Worm (Caenorhabditis elegans) whole organism, early embryonic: ENCODE results near the gene bed-1.
"Not testable (repeated sequence)": the region's sequence is repeated elsewhere in the genome, so short reads cannot be mapped to it uniquely, and the experiment has no call there.

Experiments
- B0310.2 ChIP-seq: sonication (generic microtip); optimal IDR thresholded peaks from 2 replicates; lab custom pipeline; 2016; ENCODE audit warnings: mild to moderate bottlenecking, missing genetic modification characterization, missing compliant biosample characterization
- F13C5.2 ChIP-seq: sonication (generic microtip); optimal IDR thresholded peaks from 2 replicates; lab custom pipeline; 2017; ENCODE audit warnings: mild to moderate bottlenecking, missing genetic modification characterization, inconsistent platforms, missing compliant biosample characterization
- aly-1 ChIP-seq: sonication (generic microtip); optimal IDR thresholded peaks from 2 replicates; lab custom pipeline; 2016; ENCODE audit warnings: missing genetic modification characterization, missing compliant biosample characterization
- ama-1 ChIP-seq: fragments of 150-350 bp; optimal IDR thresholded peaks from 2 replicates; lab custom pipeline; 2014
- ceh-13 ChIP-seq: fragments of 200-800 bp; sonication (Bioruptor generic); optimal IDR thresholded peaks from 2 replicates; lab custom pipeline; 2018; ENCODE audit warnings: mild to moderate bottlenecking, missing genetic modification characterization, missing compliant biosample characterization
- ceh-36 ChIP-seq: sonication (generic microtip); optimal IDR thresholded peaks from 2 replicates; lab custom pipeline; 2016; ENCODE audit warnings: missing genetic modification characterization, inconsistent platforms, missing compliant biosample characterization
- ets-7 ChIP-seq: sonication (generic microtip); optimal IDR thresholded peaks from 2 replicates; lab custom pipeline; 2016; ENCODE audit warnings: missing genotype, missing genetic modification characterization, missing compliant biosample characterization
- flt-1 ChIP-seq: fragments of 200-800 bp; sonication (Bioruptor generic); IDR thresholded peaks from 2 replicates; pipeline ENCODE4 v1.3.6; 2022; ENCODE audit warnings: missing genetic modification characterization, missing compliant biosample characterization
- hmbx-1 ChIP-seq: sonication (generic microtip); optimal IDR thresholded peaks from 2 replicates; lab custom pipeline; 2016; ENCODE audit warnings: mild to moderate bottlenecking, missing genetic modification characterization, missing compliant biosample characterization
- hmg-4 ChIP-seq: fragments of 200-800 bp; sonication (Bioruptor generic); optimal IDR thresholded peaks from 2 replicates; lab custom pipeline; 2018; ENCODE audit warnings: mild to moderate bottlenecking, missing genetic modification characterization, missing compliant biosample characterization
- hnd-1 ChIP-seq: sonication (generic microtip); optimal IDR thresholded peaks from 2 replicates; lab custom pipeline; 2016; ENCODE audit warnings: missing genetic modification characterization, missing compliant biosample characterization
- pes-1 ChIP-seq: fragments of 200-800 bp; sonication (Bioruptor generic); IDR thresholded peaks from 2 replicates; pipeline ENCODE4 v1.3.6; 2022; ENCODE audit warnings: missing genetic modification reagents, missing genetic modification characterization, missing compliant biosample characterization
- scrt-1 ChIP-seq: fragments of 200-800 bp; sonication (Bioruptor generic); IDR thresholded peaks from 2 replicates; pipeline ENCODE4 v1.3.6; 2022; ENCODE audit warnings: missing genetic modification characterization, missing compliant biosample characterization
- sea-1 ChIP-seq: fragments of 200-800 bp; sonication (Bioruptor generic); conservative IDR thresholded peaks from 2 replicates; pipeline ENCODE4 v1.3.6; 2022; ENCODE audit warnings: missing genetic modification characterization, missing compliant biosample characterization
- tbx-11 ChIP-seq: fragments of 200-800 bp; sonication (Bioruptor generic); IDR thresholded peaks from 2 replicates; pipeline ENCODE4 v1.3.6; 2022; ENCODE audit warnings: missing genetic modification characterization, missing compliant biosample characterization
- tbx-37 ChIP-seq: fragments of 200-800 bp; sonication (Bioruptor generic); conservative IDR thresholded peaks from 2 replicates; pipeline ENCODE4 v1.3.6; 2022; ENCODE audit warnings: missing genetic modification reagents, missing genetic modification characterization, missing compliant biosample characterization
- tra-4 ChIP-seq: sonication (generic microtip); optimal IDR thresholded peaks from 2 replicates; lab custom pipeline; 2017; ENCODE audit warnings: missing genetic modification characterization, missing compliant biosample characterization

The bed-1 gene

ce11 chrV:19101589-19102201 is 23.0 kb downstream of the bed-1 start, which contains the start of gene zhp-4:
zhp-4 (minus strand) TSS chrV:19101786.
- TF ChIP-seq hmbx-1 (tag; lab: Kevin White, UChicago); ceh-36 (tag; lab: Kevin White, UChicago); flt-1 (GFP tag; lab: Robert Waterston, UW): not testable (repeated sequence)

ce11 chrV:19099504-19099903 is 25.2 kb downstream of the bed-1 start:
- TF ChIP-seq F13C5.2 (no peak), tra-4 (tag; lab: Kevin White, UChicago) (no peak), pes-1 (GFP tag; lab: Robert Waterston, UW) (no peak), ceh-36 (tag; lab: Kevin White, UChicago) (no peak), scrt-1 (GFP tag; lab: Robert Waterston, UW) (no peak), sea-1 (no peak), aly-1 (tag; lab: Kevin White, UChicago) (no peak), tbx-11 (GFP tag; lab: Robert Waterston, UW) (no peak), flt-1 (GFP tag; lab: Robert Waterston, UW) (no peak), hmbx-1 (tag; lab: Kevin White, UChicago) (no peak), ets-7 (tag; lab: Kevin White, UChicago) (no peak), tbx-37 (GFP tag; lab: Robert Waterston, UW) (no peak), ama-1 (no peak), hmg-4 (GFP tag; lab: Kevin White, UChicago) (no peak), B0310.2 (tag; lab: Kevin White, UChicago) (no peak), hnd-1 (tag; lab: Kevin White, UChicago) (no peak), ceh-13 (GFP tag; lab: Kevin White, UChicago) (no peak)

ce11 chrV:19090885-19091284 is 33.8 kb downstream of the bed-1 start:
- TF ChIP-seq F13C5.2 = no peak

ce11 chrV:19087426-19087825 is 37.3 kb downstream of the bed-1 start, which contains the start of gene nhr-145:
nhr-145 (plus strand) TSS chrV:19087723.
- TF ChIP-seq pes-1 (GFP tag; lab: Robert Waterston, UW) = no peak
- TF ChIP-seq sea-1 = no peak
- TF ChIP-seq F13C5.2 = no peak
- TF ChIP-seq scrt-1 (GFP tag; lab: Robert Waterston, UW) = no peak
- TF ChIP-seq aly-1 (tag; lab: Kevin White, UChicago) = no peak
- TF ChIP-seq hnd-1 (tag; lab: Kevin White, UChicago) = no peak
- TF ChIP-seq hmbx-1 (tag; lab: Kevin White, UChicago) = no peak
- no peak for TF ChIP-seq tra-4 (tag; lab: Kevin White, UChicago)
- TF ChIP-seq ets-7 (tag; lab: Kevin White, UChicago) = no peak
- TF ChIP-seq tbx-11 (GFP tag; lab: Robert Waterston, UW) = no peak
- no peak for TF ChIP-seq flt-1 (GFP tag; lab: Robert Waterston, UW)
- no peak for TF ChIP-seq B0310.2 (tag; lab: Kevin White, UChicago)

- TF ChIP-seq ama-1 (no peak), ceh-13 (GFP tag; lab: Kevin White, UChicago) (no peak), flt-1 (GFP tag; lab: Robert Waterston, UW) (no peak), B0310.2 (tag; lab: Kevin White, UChicago) (no peak), F13C5.2 (no peak), hnd-1 (tag; lab: Kevin White, UChicago) (no peak), tbx-37 (GFP tag; lab: Robert Waterston, UW) (no peak), ets-7 (tag; lab: Kevin White, UChicago) (no peak), tra-4 (tag; lab: Kevin White, UChicago) (no peak), tbx-11 (GFP tag; lab: Robert Waterston, UW) (no peak)
These were observed 40.9 kb downstream of the bed-1 start for ce11 chrV:19083789-19084188.

ce11 chrV:19082541-19082940 is 42.2 kb downstream of the bed-1 start, which contains the start of gene nhr-95:
nhr-95 (minus strand) TSS chrV:19082641.
- TF ChIP-seq scrt-1 (GFP tag; lab: Robert Waterston, UW) = 0 out of 2 replicates have a peak, but pooled peaks have one; percentile 55
- no peak for TF ChIP-seq ama-1
- TF ChIP-seq ceh-13 (GFP tag; lab: Kevin White, UChicago) = no peak

- TF ChIP-seq tra-4 (tag; lab: Kevin White, UChicago) = no peak
- TF ChIP-seq F13C5.2 = no peak
- TF ChIP-seq ets-7 (tag; lab: Kevin White, UChicago) = no peak
- no peak for TF ChIP-seq flt-1 (GFP tag; lab: Robert Waterston, UW)
- TF ChIP-seq pes-1 (GFP tag; lab: Robert Waterston, UW) = no peak
- no peak for TF ChIP-seq tbx-37 (GFP tag; lab: Robert Waterston, UW)
- no peak for TF ChIP-seq hnd-1 (tag; lab: Kevin White, UChicago)
- TF ChIP-seq ceh-13 (GFP tag; lab: Kevin White, UChicago) = no peak
- TF ChIP-seq ceh-36 (tag; lab: Kevin White, UChicago) = no peak
- TF ChIP-seq hmbx-1 (tag; lab: Kevin White, UChicago) = no peak
- TF ChIP-seq ama-1 = no peak
- no peak for TF ChIP-seq B0310.2 (tag; lab: Kevin White, UChicago)
These were observed 47.9 kb downstream of the bed-1 start for ce11 chrV:19076835-19077234.

- TF ChIP-seq B0310.2 (tag; lab: Kevin White, UChicago) (no peak), scrt-1 (GFP tag; lab: Robert Waterston, UW) (no peak), ets-7 (tag; lab: Kevin White, UChicago) (no peak)
These were observed 51.6 kb downstream of the bed-1 start for ce11 chrV:19073169-19073568.
